Worm (Caenorhabditis elegans) whole organism, midembryonic: ENCODE results near the gene Y75B7B.1.

ENCODE experiments used
- T22C8.4 ChIP-seq: fragments of 200-800 bp; sonication (Bioruptor generic); IDR thresholded peaks from 2 replicates; pipeline ENCODE4 v1.3.6; 2022; ENCODE audit warnings: missing genetic modification characterization, missing compliant biosample characterization
- cog-1 ChIP-seq: sonication (generic microtip); optimal IDR thresholded peaks from 2 replicates; lab custom pipeline; 2016; ENCODE audit warnings: missing genetic modification characterization, missing compliant biosample characterization
- flt-1 ChIP-seq: fragments of 200-800 bp; sonication (Bioruptor generic); IDR thresholded peaks from 2 replicates; pipeline ENCODE4 v1.3.6; 2022; ENCODE audit warnings: missing genetic modification characterization, missing compliant biosample characterization
- klf-2 ChIP-seq: fragments of 200-800 bp; sonication (Bioruptor generic); conservative IDR thresholded peaks from 2 replicates; pipeline ENCODE4 v1.3.6; 2022; ENCODE audit warnings: missing genetic modification reagents, missing genetic modification characterization, missing compliant biosample characterization
- med-1 ChIP-seq: sonication (generic microtip); optimal IDR thresholded peaks from 2 replicates; lab custom pipeline; 2017; ENCODE audit warnings: missing genetic modification characterization, mild to moderate bottlenecking, missing compliant biosample characterization, antibody characterized with exemption, missing genetic modification reagents; ENCODE audit not compliant: insufficient read depth
- ref-1 ChIP-seq: fragments of 200-800 bp; sonication (Bioruptor generic); conservative IDR thresholded peaks from 2 replicates; pipeline ENCODE4 v1.3.6; 2022; ENCODE audit warnings: missing genetic modification reagents, missing genetic modification characterization, missing compliant biosample characterization
- tab-1 ChIP-seq: fragments of 200-800 bp; sonication (Bioruptor generic); IDR thresholded peaks from 2 replicates; pipeline ENCODE4 v1.3.6; 2022; ENCODE audit warnings: missing genetic modification characterization, missing compliant biosample characterization
- ztf-23 ChIP-seq: fragments of 200-800 bp; sonication (Bioruptor generic); IDR thresholded peaks from 2 replicates; pipeline ENCODE4 v1.3.6; 2022; ENCODE audit warnings: missing genetic modification reagents, missing genetic modification characterization, missing compliant biosample characterization
- ztf-29 ChIP-seq: fragments of 200-800 bp; sonication (Bioruptor generic); IDR thresholded peaks from 2 replicates; pipeline ENCODE4 v1.3.6; 2022; ENCODE audit warnings: missing genetic modification reagents, missing genetic modification characterization, missing compliant biosample characterization

DNA sequence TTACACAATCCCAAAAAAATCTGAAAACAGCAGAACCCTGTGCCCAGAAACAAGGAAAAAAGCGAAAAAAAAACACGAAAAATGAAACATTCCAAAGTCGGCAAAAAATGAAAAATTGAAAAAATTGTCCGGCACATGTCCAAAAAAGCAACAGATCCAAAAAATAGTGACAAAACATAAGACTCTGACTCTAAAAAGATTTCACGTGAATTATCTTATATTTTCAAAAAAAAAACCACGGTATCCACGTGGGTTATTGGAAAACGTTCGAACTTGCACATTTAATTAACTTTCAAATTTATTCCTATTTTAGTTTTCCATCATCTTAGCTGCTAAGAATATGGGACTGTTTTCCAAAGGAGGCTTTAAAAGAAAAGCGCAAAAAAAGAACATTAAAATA lies at the start of gene Y75B7B.1:
- TF ChIP-seq med-1 (GFP tag; lab: Kevin White, UChicago) (no peak), T22C8.4 (GFP tag; lab: Robert Waterston, UW) (no peak), ztf-23 (no peak), ztf-29 (no peak), klf-2 (no peak), ref-1 (GFP tag; lab: Robert Waterston, UW) (no peak), flt-1 (GFP tag; lab: Robert Waterston, UW) (no peak), tab-1 (GFP tag; lab: Robert Waterston, UW) (no peak), cog-1 (tag; lab: Kevin White, UChicago) (no peak)
